Worm (Caenorhabditis elegans) whole organism, L3 larva: Measurements from ENCODE around the gene droe-4.

Source experiments
- R02D3.7 ChIP-seq: fragments of 150-350 bp; optimal IDR thresholded peaks from 2 replicates; lab custom pipeline; 2014; ENCODE audit warnings: missing biosample characterization, missing genetic modification characterization
- ZK546.5 ChIP-seq: sonication (generic microtip); optimal IDR thresholded peaks from 2 replicates; lab custom pipeline; 2017; ENCODE audit warnings: missing biosample characterization, missing genetic modification characterization
- ama-1 ChIP-seq: fragments of 150-350 bp; optimal IDR thresholded peaks from 2 replicates; lab custom pipeline; 2018
- ceh-16 ChIP-seq: sonication (generic microtip); optimal IDR thresholded peaks from 2 replicates; lab custom pipeline; 2017; ENCODE audit warnings: missing biosample characterization, missing genetic modification characterization
- ceh-28 ChIP-seq: fragments of 150-350 bp; optimal IDR thresholded peaks from 2 replicates; lab custom pipeline; 2014; ENCODE audit warnings: missing biosample characterization, missing genetic modification reagents, missing genetic modification characterization
- ceh-82 ChIP-seq: fragments of 150-350 bp; optimal IDR thresholded peaks from 2 replicates; lab custom pipeline; 2014; ENCODE audit warnings: missing biosample characterization, missing genetic modification characterization
- ceh-9 ChIP-seq: sonication (generic microtip); optimal IDR thresholded peaks from 2 replicates; lab custom pipeline; 2018; ENCODE audit warnings: missing biosample characterization, missing genetic modification characterization
- daf-12 ChIP-seq: fragments of 150-350 bp; optimal IDR thresholded peaks from 2 replicates; lab custom pipeline; 2014; ENCODE audit warnings: missing biosample characterization, missing genetic modification reagents, missing genetic modification characterization
- egl-27 ChIP-seq: sonication (generic microtip); optimal IDR thresholded peaks from 4 replicates; lab custom pipeline; 2017; ENCODE audit warnings: missing biosample characterization, missing genetic modification reagents, missing genetic modification characterization
- egl-5 ChIP-seq: fragments of 150-350 bp; optimal IDR thresholded peaks from 2 replicates; lab custom pipeline; 2017; ENCODE audit warnings: missing biosample characterization, missing genetic modification reagents, missing genetic modification characterization, inconsistent platforms
- elt-1 ChIP-seq: fragments of 150-350 bp; optimal IDR thresholded peaks from 2 replicates; lab custom pipeline; 2014; ENCODE audit warnings: missing biosample characterization, missing genetic modification characterization
- elt-2 ChIP-seq: sonication (generic microtip); optimal IDR thresholded peaks from 2 replicates; lab custom pipeline; 2016; ENCODE audit warnings: missing genetic modification reagents, mild to moderate bottlenecking, missing genetic modification characterization, missing compliant biosample characterization
- elt-3 ChIP-seq, 3 experiments: fragments of 150-350 bp in 1 of 3; sonication (generic microtip) in 2 of 3; optimal IDR thresholded peaks; 2 replicates in 2 of 3; 4 replicates in 1 of 3; lab custom pipeline; 2014 to 2017; ENCODE audit warnings: missing biosample characterization in 3 of 3, missing genetic modification characterization in 3 of 3
- eor-1 ChIP-seq, 2 experiments: fragments of 150-350 bp; optimal IDR thresholded peaks; 2 replicates each; lab custom pipeline; 2014 to 2018; ENCODE audit warnings: missing biosample characterization in 2 of 2, missing genetic modification characterization in 2 of 2
- fkh-10 ChIP-seq: sonication (generic microtip); optimal IDR thresholded peaks from 2 replicates; lab custom pipeline; 2017; ENCODE audit warnings: missing biosample characterization, missing genetic modification reagents, missing genetic modification characterization
- hmg-11 ChIP-seq: sonication (generic microtip); optimal IDR thresholded peaks from 2 replicates; lab custom pipeline; 2016; ENCODE audit warnings: missing genetic modification characterization, missing compliant biosample characterization
- jun-1 ChIP-seq: fragments of 150-350 bp; optimal IDR thresholded peaks from 2 replicates; lab custom pipeline; 2014; ENCODE audit warnings: missing biosample characterization, missing genetic modification reagents, missing genetic modification characterization
- lin-15B ChIP-seq: fragments of 150-350 bp; optimal IDR thresholded peaks from 2 replicates; lab custom pipeline; 2014; ENCODE audit warnings: missing biosample characterization, missing genetic modification characterization
- lin-39 ChIP-seq: fragments of 150-350 bp; optimal IDR thresholded peaks from 2 replicates; lab custom pipeline; 2018; ENCODE audit warnings: missing biosample characterization, missing genetic modification reagents, missing genetic modification characterization
- lsy-12 ChIP-seq: sonication (generic microtip); optimal IDR thresholded peaks from 2 replicates; lab custom pipeline; 2016; ENCODE audit warnings: mild to moderate bottlenecking, missing genetic modification characterization, missing compliant biosample characterization
- mdl-1 ChIP-seq: fragments of 150-350 bp; optimal IDR thresholded peaks from 2 replicates; lab custom pipeline; 2014; ENCODE audit warnings: missing biosample characterization, missing genetic modification characterization
- mml-1 ChIP-seq: fragments of 150-350 bp; sonication (generic microtip); optimal IDR thresholded peaks from 3 replicates; lab custom pipeline; 2014; ENCODE audit warnings: missing biosample characterization, missing genetic modification characterization
- nfya-1 ChIP-seq: sonication (generic microtip); optimal IDR thresholded peaks from 2 replicates; lab custom pipeline; 2017; ENCODE audit warnings: missing genetic modification characterization, mild to moderate bottlenecking, missing compliant biosample characterization, antibody characterized with exemption, moderate library complexity; ENCODE audit not compliant: insufficient read depth
- nhr-11 ChIP-seq: fragments of 150-350 bp; optimal IDR thresholded peaks from 2 replicates; lab custom pipeline; 2014; ENCODE audit warnings: missing biosample characterization, missing genetic modification characterization
- nhr-12 ChIP-seq: fragments of 150-350 bp; optimal IDR thresholded peaks from 2 replicates; lab custom pipeline; 2014; ENCODE audit warnings: missing biosample characterization, missing genetic modification characterization
- nhr-23 ChIP-seq: fragments of 150-350 bp; optimal IDR thresholded peaks from 2 replicates; lab custom pipeline; 2014; ENCODE audit warnings: missing biosample characterization, missing genetic modification reagents, missing genetic modification characterization
- nhr-237 ChIP-seq: fragments of 150-350 bp; optimal IDR thresholded peaks from 2 replicates; lab custom pipeline; 2014; ENCODE audit warnings: missing biosample characterization, missing genetic modification characterization
- nhr-25 ChIP-seq: sonication (generic microtip); optimal IDR thresholded peaks from 2 replicates; lab custom pipeline; 2017; ENCODE audit warnings: missing biosample characterization, missing genetic modification characterization
- nhr-43 ChIP-seq: sonication (generic microtip); optimal IDR thresholded peaks from 2 replicates; lab custom pipeline; 2016; ENCODE audit warnings: mild to moderate bottlenecking, missing genetic modification characterization, missing compliant biosample characterization; ENCODE audit not compliant: poor library complexity, severe bottlenecking
- pha-4 ChIP-seq: fragments of 150-350 bp; optimal IDR thresholded peaks from 2 replicates; lab custom pipeline; 2014; ENCODE audit warnings: missing biosample characterization, missing genetic modification reagents, missing genetic modification characterization
- pqm-1 ChIP-seq: fragments of 150-350 bp; optimal IDR thresholded peaks from 2 replicates; lab custom pipeline; 2017; ENCODE audit warnings: missing biosample characterization, missing genetic modification characterization, inconsistent platforms
- sea-2 ChIP-seq: fragments of 150-350 bp; sonication (generic microtip); optimal IDR thresholded peaks from 4 replicates; lab custom pipeline; 2014; ENCODE audit warnings: missing biosample characterization, missing genetic modification reagents, missing genetic modification characterization
- skn-1 ChIP-seq: fragments of 150-350 bp; optimal IDR thresholded peaks from 2 replicates; lab custom pipeline; 2014; ENCODE audit warnings: missing biosample characterization, missing genetic modification characterization
- snpc-4 ChIP-seq: fragments of 150-350 bp; optimal IDR thresholded peaks from 2 replicates; lab custom pipeline; 2014; ENCODE audit warnings: missing biosample characterization, missing genetic modification characterization
- unc-39 ChIP-seq: sonication (generic microtip); optimal IDR thresholded peaks from 4 replicates; lab custom pipeline; 2017; ENCODE audit warnings: missing biosample characterization, missing genetic modification characterization
- unc-62 ChIP-seq: fragments of 150-350 bp; sonication (generic microtip); optimal IDR thresholded peaks from 4 replicates; lab custom pipeline; 2014; ENCODE audit warnings: missing biosample characterization, missing genetic modification reagents, missing genetic modification characterization
- zag-1 ChIP-seq: fragments of 150-350 bp; optimal IDR thresholded peaks from 2 replicates; lab custom pipeline; 2014; ENCODE audit warnings: missing biosample characterization, missing genetic modification characterization
- ztf-11 ChIP-seq: fragments of 150-350 bp; optimal IDR thresholded peaks from 2 replicates; lab custom pipeline; 2014; ENCODE audit warnings: missing biosample characterization, missing genetic modification characterization
- ztf-4 ChIP-seq: fragments of 150-350 bp; optimal IDR thresholded peaks from 2 replicates; lab custom pipeline; 2014; ENCODE audit warnings: missing biosample characterization, missing genetic modification characterization

The droe-4 gene

ce11 chrV:14008353-14008859 lies 15.9 kb downstream of the droe-4 start:
- TF ChIP-seq ceh-28 (tag; lab: Kevin White, UChicago) (peak; percentile 38), unc-39 (tag; lab: Kevin White, UChicago) (no peak), hmg-11 (peak; percentile 33), elt-3 (tag; optimal IDR thresholded peaks at IDR 0.05; lab: Kevin White, UChicago) (no peak), ama-1 (peak; percentile 21), nhr-11 (tag; lab: Kevin White, UChicago) (no peak), lsy-12 (tag; lab: Kevin White, UChicago) (peak; percentile 56), nhr-237 (tag; lab: Kevin White, UChicago) (no peak), nhr-23 (tag; lab: Kevin White, UChicago) (peak; percentile 7), nhr-25 (tag; lab: Kevin White, UChicago) (peak; percentile 71), elt-2 (tag; lab: Kevin White, UChicago) (peak; percentile 51), ztf-4 (tag; lab: Kevin White, UChicago) (peak; percentile 24), nfya-1 (tag; lab: Kevin White, UChicago) (peak; percentile 47), R02D3.7 (tag; lab: Kevin White, UChicago) (no peak), nhr-43 (tag; lab: Kevin White, UChicago) (peak; percentile 53), pha-4 (tag; lab: Kevin White, UChicago) (no peak), elt-1 (tag; lab: Kevin White, UChicago) (no peak), eor-1 (tag; optimal IDR thresholded peaks at IDR 0.05; lab: Kevin White, UChicago) (no peak)

ce11 chrV:14010021-14010420 lies 17.6 kb downstream of the droe-4 start:
- no peak for TF ChIP-seq sea-2 (GFP tag; lab: Kevin White, UChicago)
- no peak for TF ChIP-seq pqm-1 (tag; lab: Kevin White, UChicago)
- no peak for TF ChIP-seq egl-5 (tag; lab: Kevin White, UChicago)
- TF ChIP-seq ztf-11 (tag; lab: Kevin White, UChicago): no peak
- TF ChIP-seq ztf-4 (tag; lab: Kevin White, UChicago): no peak
- TF ChIP-seq lsy-12 (tag; lab: Kevin White, UChicago): no peak
- TF ChIP-seq, all 47 proteins: peak for 0

- TF ChIP-seq mml-1: no peak
- no peak for TF ChIP-seq nhr-12 (tag; lab: Kevin White, UChicago)
- TF ChIP-seq pha-4 (tag; lab: Kevin White, UChicago): no peak
- no peak for TF ChIP-seq lin-39 (tag; lab: Kevin White, UChicago)
- no peak for TF ChIP-seq unc-62
- TF ChIP-seq fkh-10 (GFP tag; lab: Kevin White, UChicago): no peak
- TF ChIP-seq nhr-25 (tag; lab: Kevin White, UChicago): no peak
- no peak for TF ChIP-seq elt-2 (tag; lab: Kevin White, UChicago)
- no peak for TF ChIP-seq mdl-1
- no peak for TF ChIP-seq egl-5 (tag; lab: Kevin White, UChicago)
Observed at ce11 chrV:14011427-14011826, 19.0 kb downstream of the droe-4 start.

ce11 chrV:14012002-14012554 lies 19.6 kb downstream of the droe-4 start, which contains the start of the genes ddx-17 and aip-1:
TSS of gene ddx-17 (minus strand) at chrV:14012052.
TSS of gene aip-1 (plus strand) at chrV:14012333.
- peak; percentile 32 for TF ChIP-seq lsy-12 (tag; lab: Kevin White, UChicago)
- no peak for TF ChIP-seq nhr-237 (tag; lab: Kevin White, UChicago)
- no peak for TF ChIP-seq ceh-16 (tag; lab: Kevin White, UChicago)
- peak; percentile 93 for TF ChIP-seq lin-39 (tag; lab: Kevin White, UChicago)
- peak; percentile 78 for TF ChIP-seq nfya-1 (tag; lab: Kevin White, UChicago)
- peak; percentile 33 for TF ChIP-seq nhr-43 (tag; lab: Kevin White, UChicago)
- TF ChIP-seq eor-1 (tag; optimal IDR thresholded peaks at IDR 0.05; lab: Kevin White, UChicago): no peak
- TF ChIP-seq unc-62: no peak
- TF ChIP-seq R02D3.7 (tag; lab: Kevin White, UChicago): peak; percentile 28
- peak; percentile 57 for TF ChIP-seq nhr-25 (tag; lab: Kevin White, UChicago)
- no peak for TF ChIP-seq mdl-1
- no peak for TF ChIP-seq nhr-12 (tag; lab: Kevin White, UChicago)
- peak; percentile 80 for TF ChIP-seq lin-15B (tag; lab: Kevin White, UChicago)
- TF ChIP-seq pha-4 (tag; lab: Kevin White, UChicago): peak; percentile 79
- TF ChIP-seq sea-2 (GFP tag; lab: Kevin White, UChicago): no peak
- peak; percentile 55 for TF ChIP-seq elt-2 (tag; lab: Kevin White, UChicago)
- TF ChIP-seq elt-3 (tag; optimal IDR thresholded peaks at IDR 0.05; lab: Kevin White, UChicago): no peak
- TF ChIP-seq hmg-11: peak; percentile 73
- no peak for TF ChIP-seq zag-1
- TF ChIP-seq ceh-82 (tag; lab: Kevin White, UChicago): no peak
- peak; percentile 80 for TF ChIP-seq snpc-4
- no peak for TF ChIP-seq ztf-4 (tag; lab: Kevin White, UChicago)
- TF ChIP-seq ama-1: peak; percentile 58
- TF ChIP-seq fkh-10 (GFP tag; lab: Kevin White, UChicago): peak; percentile 21
- TF ChIP-seq nhr-23 (tag; lab: Kevin White, UChicago): peak; percentile 77
- peak; percentile 28 for TF ChIP-seq jun-1 (tag; lab: Kevin White, UChicago)
- TF ChIP-seq ceh-28 (tag; lab: Kevin White, UChicago): peak; percentile 70
- peak; percentile 62 for TF ChIP-seq skn-1
- TF ChIP-seq daf-12 (tag; lab: Kevin White, UChicago): no peak
- no peak for TF ChIP-seq ztf-11 (tag; lab: Kevin White, UChicago)
- TF ChIP-seq egl-5 (tag; lab: Kevin White, UChicago): peak; percentile 42
- TF ChIP-seq nhr-11 (tag; lab: Kevin White, UChicago): peak; percentile 13
- no peak for TF ChIP-seq egl-27
- TF ChIP-seq ZK546.5: no peak
- no peak for TF ChIP-seq ceh-9 (tag; lab: Kevin White, UChicago)
- peak; percentile 20 for TF ChIP-seq pqm-1 (tag; lab: Kevin White, UChicago)
